Fruit fly (Drosophila melanogaster): ENCODE data around the gene I-t.

The I-t gene

DNA sequence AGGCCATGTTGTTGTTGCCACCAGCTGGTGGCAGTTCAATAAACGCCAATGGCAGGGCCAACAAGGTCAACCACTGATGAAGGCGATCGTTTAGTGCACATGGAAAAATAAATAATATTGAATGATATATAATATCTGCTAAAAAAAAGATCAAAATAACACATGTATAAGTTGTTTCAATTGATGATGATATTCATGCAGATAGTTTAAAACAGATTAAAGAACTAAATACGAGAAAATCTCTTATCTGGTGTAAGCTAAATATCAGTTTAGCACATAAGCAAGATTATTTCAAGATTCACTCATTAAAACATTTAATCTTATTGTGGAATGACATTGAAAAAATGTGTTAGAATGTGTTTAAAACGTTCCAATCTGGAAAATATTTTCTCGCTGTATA, 40.4 kb upstream of the I-t start (continued):
- TF ChIP-seq Dfd (GFP tag; optimal IDR thresholded peaks at IDR 0.05) (no peak), CkIIα-i1 (GFP tag; IDR thresholded peaks at IDR 0.05) (no peak), nmo (GFP tag; optimal IDR thresholded peaks at IDR 0.05) (peak; percentile 63), D19A (tag; optimal IDR thresholded peaks at IDR 0.05) (peak; percentile 50), CG7987 (GFP tag; optimal IDR thresholded peaks at IDR 0.05) (no peak), lbe (GFP tag; optimal IDR thresholded peaks at IDR 0.05) (no peak), slbo (GFP tag; IDR thresholded peaks at IDR 0.05) (peak; percentile 30; the same call in 1 of the 2 replicates), odd (GFP tag; optimal IDR thresholded peaks at IDR 0.05) (peak; percentile 48), inv (GFP tag; IDR thresholded peaks at IDR 0.05; ENCODE audit: partially characterized antibody) (no peak), pan (optimal IDR thresholded peaks at IDR 0.05) (no peak), pan (GFP tag; optimal IDR thresholded peaks at IDR 0.05 in 1 of 2, IDR thresholded peaks at IDR 0.05 in 1 of 2) (peak in 1 of 2 experiments; percentile 50), HLH54F (GFP tag; optimal IDR thresholded peaks at IDR 0.05) (no peak), CG1603 (tag; optimal IDR thresholded peaks at IDR 0.05) (peak; percentile 12), CG8281 (tag; optimal IDR thresholded peaks at IDR 0.05) (peak; percentile 3), fd3F (GFP tag; optimal IDR thresholded peaks at IDR 0.05) (peak; percentile 32), mld (GFP tag; IDR thresholded peaks at IDR 0.05; ENCODE audit: partially characterized antibody) (no peak), Xbp1 (GFP tag; optimal IDR thresholded peaks at IDR 0.05) (peak; percentile 35), CG1233 (GFP tag; optimal IDR thresholded peaks at IDR 0.05) (peak; percentile 31), CG4820 (GFP tag; optimal IDR thresholded peaks at IDR 0.05) (peak; percentile 23), Hr51 (GFP tag; optimal IDR thresholded peaks at IDR 0.05) (peak in 1 of 2 experiments; percentile 83), Sox102F (GFP tag; optimal IDR thresholded peaks at IDR 0.05) (peak; percentile 71), CG7839 (tag; optimal IDR thresholded peaks at IDR 0.05) (peak; percentile 65), CG8765 (GFP tag; IDR thresholded peaks at IDR 0.05) (no peak), CG34422 (GFP tag; IDR thresholded peaks at IDR 0.05) (0 out of 3 replicates have a peak, but pooled peaks have one; percentile 34), caup (GFP tag; optimal IDR thresholded peaks at IDR 0.05; ENCODE audit: severe bottlenecking) (no peak), chinmo (GFP tag; IDR thresholded peaks at IDR 0.05; ENCODE audit: partially characterized antibody) (no peak; the same call in 3 of the 4 replicates), kah (GFP tag; optimal IDR thresholded peaks at IDR 0.05) (peak; percentile 8), Blimp-1 (GFP tag; optimal IDR thresholded peaks at IDR 0.05) (peak; percentile 50), PHDP (tag; optimal IDR thresholded peaks at IDR 0.05) (peak; percentile 32), sug (tag; optimal IDR thresholded peaks at IDR 0.05) (peak; percentile 8), Meics (GFP tag; optimal IDR thresholded peaks at IDR 0.05) (peak; percentile 48), CG6689 (GFP tag; IDR thresholded peaks at IDR 0.05) (peak; percentile 38), CG4424 (GFP tag; optimal IDR thresholded peaks at IDR 0.05) (peak; percentile 39), dmrt99B (tag; optimal IDR thresholded peaks at IDR 0.05) (peak; percentile 82), CG1647 (GFP tag; optimal IDR thresholded peaks at IDR 0.05) (no peak), CG33213 (GFP tag; optimal IDR thresholded peaks at IDR 0.05) (no peak), fu2 (GFP tag; optimal IDR thresholded peaks at IDR 0.05) (no peak), CG12744 (GFP tag; optimal IDR thresholded peaks at IDR 0.05) (no peak), NC2α (GFP tag; optimal IDR thresholded peaks at IDR 0.05) (no peak), CG8359 (GFP tag; optimal IDR thresholded peaks at IDR 0.05; ENCODE audit: borderline replicate concordance) (no peak), CG18476 (GFP tag; optimal IDR thresholded peaks at IDR 0.05) (no peak), CG12219 (GFP tag; optimal IDR thresholded peaks at IDR 0.05) (peak; percentile 4), CG15601 (tag; optimal IDR thresholded peaks at IDR 0.05) (peak; percentile 19), cwo (GFP tag; optimal IDR thresholded peaks at IDR 0.05) (peak; percentile 31), tgo (GFP tag; IDR thresholded peaks at IDR 0.05) (peak; percentile 39; the same call in 1 of the 3 replicates), MESR4 (GFP tag; optimal IDR thresholded peaks at IDR 0.05) (no peak), CG10267 (tag; optimal IDR thresholded peaks at IDR 0.05) (peak; percentile 34), insv (GFP tag; optimal IDR thresholded peaks at IDR 0.05) (no peak), CG3407 (GFP tag; optimal IDR thresholded peaks at IDR 0.05) (no peak)
